Fruit fly (Drosophila melanogaster): ENCODE data around the gene CG46383.

dm6 chr3R:15972979-15973486 is 22.3 kb upstream of the CG46383 start, which contains the start of gene Hel89B:
- TF ChIP-seq Sin3A (optimal IDR thresholded peaks at IDR 0.05) (no peak), ttk (optimal IDR thresholded peaks at IDR 0.05) (no peak), Myc (optimal IDR thresholded peaks at IDR 0.05) (no peak), insv (optimal IDR thresholded peaks at IDR 0.05) (no peak), h (optimal IDR thresholded peaks at IDR 0.05) (no peak)

All from Kc167 (cell line).